Worm (Caenorhabditis elegans) whole organism, dauer: ENCODE data around the gene Y62F5A.12.

ENCODE experiments used
- unc-62 ChIP-seq: sonication (generic microtip); optimal IDR thresholded peaks from 2 replicates; lab custom pipeline; 2017; ENCODE audit warnings: missing biosample characterization, missing genetic modification reagents, missing genetic modification characterization

The Y62F5A.12 gene

DNA sequence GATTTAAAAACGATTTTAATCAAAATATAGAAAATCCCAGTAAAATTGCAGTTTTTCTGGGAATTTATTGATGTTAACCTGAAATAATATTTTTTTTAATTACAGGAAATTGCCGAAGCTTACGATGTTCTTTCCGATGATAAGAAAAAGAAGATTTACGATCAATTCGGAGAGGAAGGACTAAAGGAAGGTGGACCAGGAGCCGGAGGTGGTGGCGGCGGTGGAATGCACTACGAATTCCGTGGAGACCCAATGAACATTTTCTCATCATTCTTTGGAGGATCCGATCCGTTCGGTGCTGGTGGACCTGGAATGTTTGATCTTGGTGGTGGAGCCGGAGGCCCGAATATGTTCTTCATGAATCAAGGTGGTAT is 11.7 kb upstream of the Y62F5A.12 start:
- no peak for TF ChIP-seq unc-62 (GFP tag; lab: Kevin White, UChicago)

DNA sequence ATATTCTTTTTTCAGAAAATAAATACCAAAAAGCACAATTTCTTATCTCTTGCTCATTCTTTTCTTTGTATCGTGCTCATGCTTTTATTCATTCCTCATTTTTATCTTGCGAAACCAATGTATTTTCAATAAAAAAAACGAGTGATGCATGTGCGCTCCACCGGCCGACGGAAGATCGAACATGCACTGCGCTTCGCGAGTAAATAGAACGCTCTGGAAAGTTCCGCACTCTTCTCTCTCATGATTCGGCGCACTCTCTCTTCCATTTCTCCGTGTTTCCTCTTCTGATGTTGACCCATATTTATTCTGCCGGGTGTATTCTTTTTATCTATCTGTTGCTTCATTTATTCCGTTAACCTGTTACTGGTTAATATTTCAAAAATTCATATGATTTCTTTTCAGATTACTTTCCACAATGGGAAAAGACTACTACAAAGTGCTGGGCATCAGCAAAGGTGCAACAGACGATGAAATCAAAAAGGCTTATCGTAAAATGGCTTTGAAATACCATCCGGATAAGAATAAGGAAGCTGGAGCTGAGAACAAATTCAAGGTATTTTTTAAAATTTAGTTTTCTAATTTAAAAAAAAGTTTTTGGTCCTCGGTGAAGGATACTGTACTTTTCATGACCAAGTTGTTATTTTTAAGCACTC is 11.1 kb upstream of the Y62F5A.12 start, which contains the start of gene dnj-13:
Gene dnj-13, plus strand, starts transcription at position 403 of the 653 bp plus-strand sequence.
- TF ChIP-seq unc-62 (GFP tag; lab: Kevin White, UChicago), result no peak

DNA sequence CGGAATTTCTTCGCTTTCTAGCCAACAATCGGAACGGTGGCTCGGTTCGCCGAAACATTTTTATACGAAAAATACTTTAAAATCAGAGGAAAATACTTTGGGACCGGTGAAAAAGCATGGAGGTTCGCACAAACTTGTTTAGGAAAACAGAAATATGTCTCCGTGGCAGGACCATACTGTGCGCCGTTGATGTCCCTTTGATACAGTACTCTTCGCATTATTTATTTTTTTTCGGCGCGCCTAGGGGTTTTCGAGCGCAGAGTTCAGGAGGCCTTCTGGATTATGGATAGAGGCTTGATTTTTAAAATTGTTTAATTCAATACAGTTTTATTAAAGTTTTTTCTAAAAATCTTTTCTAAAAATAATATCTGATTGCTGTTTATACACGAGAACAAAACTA is 10.4 kb upstream of the Y62F5A.12 start, which contains the start of gene F54D5.9:
Gene F54D5.9, minus strand, starts transcription at position 115 of the 400 bp plus-strand sequence.
- TF ChIP-seq unc-62 (GFP tag; lab: Kevin White, UChicago), result no peak

DNA sequence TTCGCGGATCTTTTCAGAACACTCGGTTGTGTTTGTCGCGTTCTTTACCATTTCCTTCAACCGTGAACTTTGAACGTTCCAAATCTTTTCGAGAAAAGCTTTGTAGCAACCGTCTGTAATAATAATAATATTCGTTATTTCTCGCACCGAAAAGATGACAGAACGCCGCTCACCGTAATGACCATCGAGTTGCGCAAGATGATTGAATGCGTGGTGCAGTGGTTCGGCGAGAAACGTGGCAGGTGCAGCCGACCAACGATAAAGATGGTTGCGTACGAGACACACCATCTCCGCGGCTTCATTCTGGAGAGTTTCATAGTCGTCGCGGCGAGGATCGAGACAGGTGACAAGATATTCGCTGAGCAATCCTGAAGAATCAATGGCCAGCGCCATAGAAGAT is 8.7 kb upstream of the Y62F5A.12 start:
- TF ChIP-seq unc-62 (GFP tag; lab: Kevin White, UChicago), result no peak

DNA sequence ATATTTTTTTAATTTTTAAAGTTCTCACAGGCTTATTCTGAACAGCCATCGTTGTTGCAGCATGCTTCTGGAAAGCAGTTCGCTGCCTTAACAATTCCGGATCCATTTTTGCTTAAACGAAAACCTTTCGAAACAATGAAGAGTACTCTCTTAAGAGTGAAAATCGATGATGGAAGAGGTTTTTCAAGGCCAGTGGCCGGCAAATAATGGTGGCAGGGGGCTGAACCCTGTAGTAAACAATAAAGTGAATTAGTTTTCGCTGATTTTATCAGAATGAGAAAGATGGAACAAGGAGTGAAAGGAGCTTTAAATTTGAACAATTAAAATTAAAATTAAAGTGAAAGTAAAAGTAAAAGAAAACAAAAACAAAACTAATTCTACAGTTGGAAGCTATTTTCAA is 8.1 kb upstream of the Y62F5A.12 start, which contains the start of gene gtf-2E2:
Gene gtf-2E2, minus strand, starts transcription at position 111 of the 400 bp plus-strand sequence.
- no peak for TF ChIP-seq unc-62 (GFP tag; lab: Kevin White, UChicago)

DNA sequence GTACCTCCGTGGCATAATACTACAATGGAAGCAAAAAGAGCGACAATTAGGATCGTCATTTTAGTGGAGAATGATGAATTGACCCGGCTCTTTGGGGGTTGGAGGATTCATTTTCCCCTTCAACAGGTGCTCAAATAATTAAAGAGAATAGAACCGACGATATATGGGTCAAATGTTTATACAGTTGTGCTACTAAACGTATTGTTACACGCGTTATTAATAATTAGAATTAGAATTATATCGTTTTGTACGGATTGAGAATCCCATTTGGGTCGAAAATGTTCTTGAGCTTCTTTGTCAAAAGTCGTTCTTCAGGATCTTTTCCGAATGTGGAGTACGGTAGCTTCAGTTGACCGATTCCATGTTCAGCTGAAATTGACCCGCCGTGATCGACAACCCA is 4.5 kb upstream of the Y62F5A.12 start, which contains the start of gene Y62F5A.9:
Gene Y62F5A.9, minus strand, starts transcription at position 101 of the 400 bp plus-strand sequence.
- TF ChIP-seq unc-62 (GFP tag; lab: Kevin White, UChicago), result no peak

DNA sequence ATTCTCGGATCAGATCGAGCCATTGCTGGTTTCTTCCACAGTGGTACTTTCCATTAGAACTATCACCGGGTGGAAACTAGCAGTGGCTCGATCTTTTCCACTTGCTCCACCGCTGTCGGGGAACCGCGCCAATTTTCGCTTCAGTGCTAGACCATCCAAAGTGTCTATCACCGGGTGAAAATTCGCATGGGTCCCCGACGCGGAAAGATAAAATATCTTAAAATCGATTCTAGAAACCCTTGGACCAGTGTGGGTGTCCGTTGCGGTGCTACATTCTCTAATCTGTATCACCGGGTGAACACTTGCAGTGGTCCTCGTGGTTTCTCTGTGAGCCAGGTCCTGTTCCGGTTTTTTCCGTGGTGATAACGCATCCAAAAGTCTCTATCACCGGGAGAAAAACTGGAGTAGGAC is 3.3 kb upstream of the Y62F5A.12 start:
- TF ChIP-seq unc-62 (GFP tag; lab: Kevin White, UChicago), result no peak

DNA sequence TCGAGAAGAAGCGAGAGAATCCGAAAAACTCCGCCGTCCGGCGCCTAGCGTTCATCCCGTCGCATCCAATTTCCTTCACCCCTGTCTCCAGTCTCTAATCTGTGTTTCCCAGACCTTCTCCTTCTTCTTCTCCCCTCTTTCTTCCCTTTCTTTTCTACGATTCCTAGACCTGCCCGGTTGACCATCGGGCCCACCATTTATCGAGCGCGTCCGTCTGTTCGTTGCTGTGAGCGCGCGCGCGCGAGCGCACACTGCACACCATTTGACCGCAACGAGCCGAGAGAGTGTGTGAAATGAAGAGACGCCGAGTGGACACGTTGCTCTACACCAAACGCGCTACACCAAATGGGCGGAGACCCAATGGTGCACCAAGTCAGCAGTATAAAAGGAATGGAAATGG is 2.8 kb upstream of the Y62F5A.12 start:
- no peak for TF ChIP-seq unc-62 (GFP tag; lab: Kevin White, UChicago)

DNA sequence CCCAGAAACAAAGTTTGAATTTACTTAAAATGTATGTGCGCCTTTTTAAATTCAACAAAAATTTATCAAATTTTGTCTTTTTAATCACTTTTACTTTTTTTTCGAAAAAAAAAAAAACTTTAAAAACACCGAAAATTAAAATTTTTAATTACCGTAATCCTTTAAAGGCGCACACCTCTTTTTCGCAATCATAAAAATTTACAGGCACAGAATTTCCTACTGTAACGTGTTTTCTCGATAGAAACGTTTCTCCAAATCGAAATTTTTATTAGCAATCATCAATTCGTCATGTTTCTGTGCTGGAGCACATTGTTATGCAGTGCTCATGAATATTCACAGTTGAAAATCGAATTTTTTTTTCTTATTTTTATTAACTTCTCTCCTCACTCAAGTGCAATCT is 2.2 kb upstream of the Y62F5A.12 start:
- TF ChIP-seq unc-62 (GFP tag; lab: Kevin White, UChicago), result no peak

DNA sequence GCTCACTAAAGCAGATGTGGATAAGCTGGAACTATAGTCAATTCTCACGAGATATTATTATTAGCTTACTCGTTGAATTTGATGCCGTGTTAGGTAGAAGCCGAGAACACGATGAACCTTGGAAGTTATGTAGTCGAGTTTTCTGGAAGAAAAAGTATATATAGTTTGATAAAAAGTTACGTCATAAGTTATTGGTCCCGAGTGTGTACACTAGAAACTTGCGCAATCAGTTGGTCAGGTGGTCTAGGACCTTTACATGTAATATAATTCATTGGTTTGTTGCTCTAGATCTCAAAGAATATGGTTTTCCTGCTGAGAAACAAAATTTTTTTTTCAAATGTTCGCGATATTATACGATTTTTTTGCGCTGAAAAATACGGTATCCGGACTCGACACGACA is 1.6 kb upstream of the Y62F5A.12 start:
- no peak for TF ChIP-seq unc-62 (GFP tag; lab: Kevin White, UChicago)

DNA sequence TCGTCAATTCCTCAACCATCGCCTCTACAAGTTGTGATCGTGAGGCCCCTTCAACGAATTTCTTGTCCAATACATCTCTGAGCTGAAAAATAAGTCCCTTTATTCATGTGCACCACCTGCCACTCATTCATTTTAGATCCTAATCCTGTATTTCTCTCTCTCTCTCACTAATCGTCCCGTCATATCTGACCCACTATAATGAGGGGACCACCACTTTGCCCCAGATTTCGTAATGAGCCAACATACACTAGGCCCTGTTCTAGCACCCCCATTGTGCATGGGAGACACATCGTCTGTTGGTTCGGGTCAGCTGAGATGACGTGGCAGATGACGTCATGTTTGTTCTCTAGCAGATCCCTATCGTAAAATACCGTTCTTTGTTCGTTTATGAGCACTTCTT is 1.1 kb upstream of the Y62F5A.12 start:
- TF ChIP-seq unc-62 (GFP tag; lab: Kevin White, UChicago), result no peak

DNA sequence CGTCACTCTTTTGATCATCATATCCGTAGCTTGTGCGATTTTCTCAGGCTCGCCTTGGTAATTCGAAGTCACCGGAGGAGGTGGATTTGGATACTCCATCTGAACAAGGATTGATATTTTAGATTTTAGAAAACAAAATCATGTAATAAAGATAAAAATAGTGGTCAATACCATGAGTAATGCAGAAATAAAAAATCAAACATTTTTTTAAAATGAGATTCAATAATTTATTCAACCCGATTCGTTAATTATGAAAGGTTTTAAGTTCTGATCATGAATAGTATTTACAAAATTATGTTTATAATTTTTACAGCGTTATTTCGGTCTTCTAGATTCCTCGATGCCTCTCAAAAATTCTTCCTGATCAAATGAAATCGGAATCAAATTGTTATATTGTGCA is 563 bp downstream of the Y62F5A.12 start, which contains the start of gene mdt-8:
Gene mdt-8, minus strand, starts transcription at position 101 of the 400 bp plus-strand sequence.
- no peak for TF ChIP-seq unc-62 (GFP tag; lab: Kevin White, UChicago)

DNA sequence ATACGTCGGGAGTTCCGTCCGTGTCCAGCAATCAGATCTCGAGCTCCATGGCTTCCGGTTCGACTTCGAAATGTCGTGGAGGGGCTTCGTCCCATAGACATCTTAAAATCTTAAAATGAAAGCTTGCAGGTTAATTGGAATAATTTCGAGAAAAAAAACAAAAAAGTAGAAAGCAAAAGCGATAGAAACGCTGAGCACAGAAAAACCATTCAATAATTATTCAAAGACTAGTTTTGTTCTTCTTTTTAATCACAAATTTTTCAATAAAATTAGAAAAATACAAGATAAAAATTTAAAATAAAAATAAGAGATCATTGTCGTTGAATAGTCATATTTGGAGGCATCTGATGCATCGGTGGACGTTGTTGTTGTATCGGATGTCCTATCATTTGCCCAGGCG is 7.3 kb downstream of the Y62F5A.12 start, which contains the start of gene age-1:
Gene age-1, minus strand, starts transcription at position 101 of the 400 bp plus-strand sequence.
- TF ChIP-seq unc-62 (GFP tag; lab: Kevin White, UChicago), result no peak

DNA sequence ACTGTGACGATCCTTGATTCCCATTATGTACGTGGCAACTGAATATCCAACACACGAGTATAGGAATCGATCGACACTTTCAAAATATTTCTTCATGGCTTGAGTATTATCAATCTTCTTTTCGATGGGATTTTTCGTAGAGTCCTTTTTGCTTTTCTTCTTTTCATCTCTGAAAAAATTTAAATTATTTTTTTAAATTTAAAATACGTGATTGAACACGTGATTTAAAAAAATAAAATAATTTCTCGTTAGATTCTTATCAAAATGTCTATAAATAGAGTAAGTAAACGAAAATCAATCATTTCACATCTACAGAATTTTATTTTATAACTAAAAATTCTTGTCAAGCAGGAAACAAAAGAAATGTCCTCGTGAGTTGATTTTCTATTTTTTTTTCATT is 13.0 kb downstream of the Y62F5A.12 start, which contains the start of gene Y62F5A.10:
Gene Y62F5A.10, plus strand, starts transcription at position 301 of the 400 bp plus-strand sequence.
- TF ChIP-seq unc-62 (GFP tag; lab: Kevin White, UChicago), result no peak

DNA sequence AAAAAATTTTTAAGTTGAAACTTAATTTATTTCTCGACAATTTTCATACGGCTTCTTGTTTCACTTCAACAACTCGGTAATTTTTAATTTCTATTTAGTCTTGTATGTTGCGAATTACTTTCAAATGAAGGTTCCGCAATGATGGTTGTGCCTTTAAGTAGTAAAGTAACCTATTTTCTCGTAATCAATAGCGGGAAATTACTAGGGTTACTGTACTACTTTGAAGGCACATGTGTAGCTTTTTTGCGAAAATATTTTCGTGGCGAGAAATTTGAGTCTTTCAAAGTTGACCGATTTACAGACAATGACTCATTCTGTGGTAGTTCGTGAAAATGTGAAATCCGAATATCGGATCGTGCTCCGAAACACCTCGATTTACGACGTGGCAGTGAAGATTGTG is 16.1 kb downstream of the Y62F5A.12 start, which contains the start of gene B0334.10:
Gene B0334.10, plus strand, starts transcription at position 301 of the 400 bp plus-strand sequence.
- TF ChIP-seq unc-62 (GFP tag; lab: Kevin White, UChicago), result no peak

DNA sequence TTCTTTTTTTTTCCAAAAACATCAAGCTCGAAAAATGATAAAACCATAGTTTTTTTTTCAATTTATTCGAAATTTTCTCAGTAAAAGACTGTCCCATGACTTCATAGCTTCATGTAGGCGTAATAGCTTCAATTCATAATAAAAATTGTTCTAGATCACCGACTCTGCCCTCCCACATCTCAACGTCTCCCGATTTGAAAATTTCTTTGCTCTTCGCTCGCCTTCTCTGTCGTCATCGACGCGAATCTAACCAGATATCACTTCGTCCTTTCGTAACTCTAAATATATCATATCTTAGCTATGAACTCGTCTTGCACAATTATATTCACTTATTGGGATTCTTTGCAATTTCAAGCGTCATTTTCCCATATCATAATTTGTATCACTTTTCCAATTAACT is 19.5 kb downstream of the Y62F5A.12 start, which contains the start of gene srh-44:
Gene srh-44, plus strand, starts transcription at position 301 of the 400 bp plus-strand sequence.
- TF ChIP-seq unc-62 (GFP tag; lab: Kevin White, UChicago), result no peak

DNA sequence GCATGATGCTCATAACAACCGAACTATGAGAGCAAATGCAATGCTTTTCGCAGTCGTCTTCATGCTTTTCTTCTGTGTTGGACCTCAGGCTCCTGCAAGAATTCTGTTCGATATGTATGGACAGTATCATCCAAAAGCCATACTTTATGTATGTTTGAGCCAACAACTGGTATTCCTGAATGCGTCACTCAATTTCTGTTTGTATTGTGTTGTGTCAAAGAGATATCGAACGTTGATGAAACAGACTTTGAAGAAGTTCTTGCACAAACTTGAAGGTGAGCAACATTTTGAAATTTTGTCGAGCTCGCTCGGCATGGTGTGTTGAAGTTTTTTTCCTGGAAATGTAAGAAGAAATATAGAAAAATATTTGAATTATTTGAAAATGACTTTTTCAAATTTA is 21.4 kb downstream of the Y62F5A.12 start:
- no peak for TF ChIP-seq unc-62 (GFP tag; lab: Kevin White, UChicago)
